Fruit fly (Drosophila melanogaster): Measurements from ENCODE around the gene CG31140.

- TF ChIP-seq CG8478 (optimal IDR thresholded peaks at IDR 0.05) (no peak), CTCF (optimal IDR thresholded peaks at IDR 0.05) (no peak)
Measured at dm6 chr3R:23958091-23958838, 4.7 kb upstream of the CG31140 start, which contains the start of the genes GluProRS and AP-1sigma.
